Worm (Caenorhabditis elegans): Measurements from ENCODE around the gene nipi-3.
A peak's percentile ranks its signal among the peaks of the same experiment; 100 is the strongest.

DNA sequence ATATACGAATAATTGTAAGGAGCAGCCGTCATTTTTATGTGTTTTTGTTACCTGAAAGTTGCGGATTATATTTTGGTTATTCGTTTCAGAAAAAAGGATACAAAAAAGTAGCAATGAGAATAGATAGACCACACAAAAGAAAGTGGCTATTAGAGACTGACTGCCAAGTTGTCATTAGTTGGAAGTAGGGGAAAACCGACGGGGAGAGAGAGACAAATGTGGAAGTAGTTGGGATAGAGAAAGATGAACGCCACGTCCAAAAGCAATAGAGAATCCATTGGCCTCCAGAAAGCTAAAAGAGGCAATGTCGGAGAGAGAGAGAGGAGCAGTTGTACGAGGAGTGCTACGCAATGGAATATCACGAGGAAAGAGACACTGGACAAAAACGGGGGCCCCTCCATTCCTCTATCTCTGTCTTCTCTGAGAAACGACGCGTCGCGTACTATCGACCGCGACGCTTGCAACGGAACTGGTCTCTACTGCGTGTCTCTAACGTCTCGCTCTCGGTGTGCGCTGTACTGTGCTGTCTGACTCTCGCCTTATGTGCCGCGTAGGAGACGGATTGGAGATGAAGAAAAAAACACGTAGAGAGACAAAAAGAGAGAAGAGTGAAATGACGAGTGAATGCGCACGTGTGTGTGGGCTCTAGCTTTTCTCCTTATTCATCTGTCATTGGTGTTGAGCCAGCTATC lies 1.0 kb upstream of the nipi-3 start, which contains the start of gene rab-14:
- TF ChIP-seq ztf-23 (GFP tag; IDR thresholded peaks at IDR 0.05): peak; percentile 80
- TF ChIP-seq ztf-29 (GFP tag; IDR thresholded peaks at IDR 0.05): no peak

Data from whole organism, midembryonic.